Worm (Caenorhabditis elegans) whole organism, young adult: ENCODE results near the gene T22C8.6.

Experiments used
- B0261.1 ChIP-seq: sonication (generic microtip); optimal IDR thresholded peaks from 2 replicates; lab custom pipeline; 2016; ENCODE audit warnings: mild to moderate bottlenecking, missing genetic modification characterization, moderate library complexity, missing compliant biosample characterization
- F22D6.2 ChIP-seq: sonication (generic microtip); optimal IDR thresholded peaks from 2 replicates; lab custom pipeline; 2016; ENCODE audit warnings: mild to moderate bottlenecking, missing genetic modification characterization, missing compliant biosample characterization
- F23B12.7 ChIP-seq: sonication (generic microtip); optimal IDR thresholded peaks from 2 replicates; lab custom pipeline; 2017; ENCODE audit warnings: missing genetic modification characterization, mild to moderate bottlenecking, missing compliant biosample characterization, antibody characterized with exemption, moderate library complexity; ENCODE audit not compliant: insufficient read depth
- F33H1.4 ChIP-seq: fragments of 200-800 bp; sonication (Bioruptor generic); IDR thresholded peaks from 2 replicates; pipeline ENCODE4 v1.3.6; 2022; ENCODE audit warnings: missing genetic modification reagents, missing genetic modification characterization, missing compliant biosample characterization
- T07F8.4 ChIP-seq: sonication (generic microtip); optimal IDR thresholded peaks from 2 replicates; lab custom pipeline; 2016; ENCODE audit warnings: mild to moderate bottlenecking, missing genetic modification characterization, moderate library complexity, missing compliant biosample characterization
- T26A5.8 ChIP-seq: sonication (generic microtip); optimal IDR thresholded peaks from 2 replicates; lab custom pipeline; 2016; ENCODE audit warnings: missing genetic modification characterization, missing compliant biosample characterization
- Y95B8A.8 ChIP-seq: fragments of 200-800 bp; sonication (Bioruptor generic); IDR thresholded peaks from 2 replicates; pipeline ENCODE4 v1.3.6; 2022; ENCODE audit warnings: missing genetic modification reagents, missing genetic modification characterization, missing compliant biosample characterization
- akir-1 ChIP-seq: fragments of 200-800 bp; sonication (Bioruptor generic); optimal IDR thresholded peaks from 2 replicates; lab custom pipeline; 2018; ENCODE audit warnings: mild to moderate bottlenecking, missing genetic modification characterization, moderate library complexity, missing compliant biosample characterization
- aptf-3 ChIP-seq: fragments of 200-800 bp; sonication (Bioruptor generic); IDR thresholded peaks from 2 replicates; pipeline ENCODE4 v1.3.6; 2022; ENCODE audit warnings: missing genetic modification characterization, missing compliant biosample characterization
- attf-5 ChIP-seq: fragments of 200-800 bp; sonication (Bioruptor generic); optimal IDR thresholded peaks from 2 replicates; lab custom pipeline; 2018; ENCODE audit warnings: mild to moderate bottlenecking, missing genetic modification characterization, missing compliant biosample characterization
- cebp-1 ChIP-seq, 2 experiments: fragments of 200-800 bp in 1 of 2; sonication (Bioruptor generic) in 1 of 2; sonication (generic microtip) in 1 of 2; IDR thresholded peaks in 1 of 2; optimal IDR thresholded peaks in 1 of 2; 2 replicates each; pipeline versions ENCODE4 v1.3.6 to Lab custom; 2017 to 2022; ENCODE audit warnings: missing compliant biosample characterization in 2 of 2, missing genetic modification characterization in 2 of 2, mild to moderate bottlenecking in 1 of 2, missing genetic modification reagents in 1 of 2, moderate library complexity in 1 of 2
- ceh-27 ChIP-seq: fragments of 200-800 bp; sonication (Bioruptor generic); optimal IDR thresholded peaks from 2 replicates; lab custom pipeline; 2018; ENCODE audit warnings: mild to moderate bottlenecking, missing genetic modification characterization, moderate library complexity, missing compliant biosample characterization
- ceh-91 ChIP-seq: fragments of 200-800 bp; sonication (Bioruptor generic); IDR thresholded peaks from 2 replicates; pipeline ENCODE4 v1.3.6; 2022; ENCODE audit warnings: missing genetic modification reagents, missing genetic modification characterization, missing compliant biosample characterization
- die-1 ChIP-seq: sonication (generic microtip); optimal IDR thresholded peaks from 2 replicates; lab custom pipeline; 2016; ENCODE audit warnings: missing genotype, mild to moderate bottlenecking, missing genetic modification characterization, missing compliant biosample characterization
- egl-44 ChIP-seq: fragments of 200-800 bp; sonication (Bioruptor generic); IDR thresholded peaks from 2 replicates; pipeline ENCODE4 v1.3.6; 2022; ENCODE audit warnings: missing genetic modification reagents, missing genetic modification characterization, missing compliant biosample characterization
- egrh-3 ChIP-seq: fragments of 200-800 bp; sonication (Bioruptor generic); IDR thresholded peaks from 2 replicates; pipeline ENCODE4 v1.3.6; 2022; ENCODE audit warnings: missing genetic modification reagents, missing genetic modification characterization, missing compliant biosample characterization
- hmg-20 ChIP-seq: fragments of 200-800 bp; sonication (Bioruptor generic); IDR thresholded peaks from 2 replicates; pipeline ENCODE4 v1.3.6; 2022; ENCODE audit warnings: missing genetic modification reagents, missing genetic modification characterization, missing compliant biosample characterization
- lag-1 ChIP-seq: fragments of 200-800 bp; sonication (Bioruptor generic); IDR thresholded peaks from 2 replicates; pipeline ENCODE4 v1.3.6; 2022; ENCODE audit warnings: missing genetic modification reagents, missing genetic modification characterization, missing compliant biosample characterization
- lir-1 ChIP-seq: fragments of 200-800 bp; sonication (Bioruptor generic); conservative IDR thresholded peaks from 2 replicates; pipeline ENCODE4 v1.3.6; 2022; ENCODE audit warnings: missing genetic modification reagents, missing genetic modification characterization, missing compliant biosample characterization
- lsl-1 ChIP-seq: fragments of 200-800 bp; sonication (Bioruptor generic); optimal IDR thresholded peaks from 2 replicates; lab custom pipeline; 2018; ENCODE audit warnings: mild to moderate bottlenecking, missing genetic modification characterization, moderate library complexity, missing compliant biosample characterization
- lsy-27 ChIP-seq: sonication (generic microtip); optimal IDR thresholded peaks from 2 replicates; lab custom pipeline; 2017; ENCODE audit warnings: missing genetic modification characterization, mild to moderate bottlenecking, missing compliant biosample characterization, antibody characterized with exemption, missing genotype, borderline replicate concordance; ENCODE audit not compliant: insufficient read depth
- madf-3 ChIP-seq: fragments of 200-800 bp; sonication (Bioruptor generic); IDR thresholded peaks from 2 replicates; pipeline ENCODE4 v1.3.6; 2022; ENCODE audit warnings: missing genetic modification reagents, missing genetic modification characterization, missing compliant biosample characterization
- madf-8 ChIP-seq: fragments of 200-800 bp; sonication (Bioruptor generic); conservative IDR thresholded peaks from 2 replicates; pipeline ENCODE4 v1.3.6; 2022; ENCODE audit warnings: missing genetic modification reagents, missing genetic modification characterization, missing compliant biosample characterization
- mel-28 ChIP-seq: sonication (generic microtip); optimal IDR thresholded peaks from 2 replicates; lab custom pipeline; 2016; ENCODE audit warnings: borderline replicate concordance, mild to moderate bottlenecking, missing genetic modification characterization, missing compliant biosample characterization
- mxl-1 ChIP-seq: sonication (generic microtip); optimal IDR thresholded peaks from 2 replicates; lab custom pipeline; 2016; ENCODE audit warnings: missing genetic modification characterization, missing compliant biosample characterization
- nfyb-1 ChIP-seq: fragments of 200-800 bp; sonication (Bioruptor generic); IDR thresholded peaks from 2 replicates; pipeline ENCODE4 v1.3.6; 2022; ENCODE audit warnings: missing genetic modification reagents, missing genetic modification characterization, missing compliant biosample characterization
- nhr-120 ChIP-seq: fragments of 200-800 bp; sonication (Bioruptor generic); IDR thresholded peaks from 2 replicates; pipeline ENCODE4 v1.3.6; 2022; ENCODE audit warnings: missing genetic modification characterization, missing compliant biosample characterization
- nhr-90 ChIP-seq: sonication (generic microtip); optimal IDR thresholded peaks from 2 replicates; lab custom pipeline; 2016; ENCODE audit warnings: missing genotype, mild to moderate bottlenecking, missing genetic modification characterization, missing compliant biosample characterization
- pbrm-1 ChIP-seq: fragments of 200-800 bp; sonication (Bioruptor generic); IDR thresholded peaks from 2 replicates; pipeline ENCODE4 v1.3.6; 2022; ENCODE audit warnings: missing genetic modification reagents, missing genetic modification characterization, missing compliant biosample characterization
- pha-4 ChIP-seq: fragments of 150-350 bp; sonication (generic microtip); optimal IDR thresholded peaks from 2 replicates; lab custom pipeline; 2014; ENCODE audit warnings: missing biosample characterization, missing genetic modification reagents, missing genetic modification characterization
- sdz-38 ChIP-seq: sonication (generic microtip); optimal IDR thresholded peaks from 2 replicates; lab custom pipeline; 2016; ENCODE audit warnings: missing genotype, missing genetic modification characterization, missing compliant biosample characterization
- snpc-1.3 ChIP-seq: sonication (generic microtip); optimal IDR thresholded peaks from 2 replicates; lab custom pipeline; 2017; ENCODE audit warnings: missing genetic modification characterization, mild to moderate bottlenecking, missing compliant biosample characterization, antibody characterized with exemption, moderate library complexity, missing genotype, missing genetic modification reagents; ENCODE audit not compliant: insufficient read depth
- snpc-4 ChIP-seq, 5 experiments: fragments of 150-350 bp in 1 of 5; sonication (generic microtip) in 4 of 5; optimal IDR thresholded peaks; 2 replicates each; lab custom pipeline; 2014 to 2018; ENCODE audit warnings: missing genetic modification characterization in 5 of 5, missing biosample characterization in 3 of 5, antibody characterized with exemption in 2 of 5, mild to moderate bottlenecking in 2 of 5, missing compliant biosample characterization in 2 of 5, missing genotype in 2 of 5, moderate library complexity in 2 of 5, missing genetic modification reagents in 1 of 5
- somi-1 ChIP-seq: fragments of 200-800 bp; sonication (Bioruptor generic); optimal IDR thresholded peaks from 2 replicates; lab custom pipeline; 2018; ENCODE audit warnings: mild to moderate bottlenecking, missing genetic modification characterization, missing compliant biosample characterization
- sptf-2 ChIP-seq: fragments of 200-800 bp; sonication (Bioruptor generic); optimal IDR thresholded peaks from 2 replicates; lab custom pipeline; 2018; ENCODE audit warnings: mild to moderate bottlenecking, missing genetic modification characterization, missing compliant biosample characterization
- tbp1 ChIP-seq: fragments of 200-800 bp; sonication (Bioruptor generic); optimal IDR thresholded peaks from 2 replicates; lab custom pipeline; 2018; ENCODE audit warnings: mild to moderate bottlenecking, missing genetic modification characterization, missing compliant biosample characterization
- xnd-1 ChIP-seq: sonication (generic microtip); optimal IDR thresholded peaks from 2 replicates; lab custom pipeline; 2016; ENCODE audit warnings: missing genotype, missing genetic modification reagents, missing genetic modification characterization, missing compliant biosample characterization
- zfh-2 ChIP-seq: fragments of 200-800 bp; sonication (Bioruptor generic); conservative IDR thresholded peaks from 2 replicates; pipeline ENCODE4 v1.3.6; 2022; ENCODE audit warnings: missing genetic modification reagents, missing genetic modification characterization, missing compliant biosample characterization
- ztf-26 ChIP-seq: sonication (generic microtip); optimal IDR thresholded peaks from 2 replicates; lab custom pipeline; 2017; ENCODE audit warnings: missing genetic modification characterization, missing compliant biosample characterization
- ztf-28 ChIP-seq: fragments of 200-800 bp; sonication (Bioruptor generic); IDR thresholded peaks from 2 replicates; pipeline ENCODE4 v1.3.6; 2022; ENCODE audit warnings: missing genetic modification reagents, missing genetic modification characterization, missing compliant biosample characterization
- ztf-3 ChIP-seq: fragments of 200-800 bp; sonication (Bioruptor generic); optimal IDR thresholded peaks from 2 replicates; lab custom pipeline; 2018; ENCODE audit warnings: mild to moderate bottlenecking, missing genetic modification characterization, missing compliant biosample characterization

Gene T22C8.6

DNA sequence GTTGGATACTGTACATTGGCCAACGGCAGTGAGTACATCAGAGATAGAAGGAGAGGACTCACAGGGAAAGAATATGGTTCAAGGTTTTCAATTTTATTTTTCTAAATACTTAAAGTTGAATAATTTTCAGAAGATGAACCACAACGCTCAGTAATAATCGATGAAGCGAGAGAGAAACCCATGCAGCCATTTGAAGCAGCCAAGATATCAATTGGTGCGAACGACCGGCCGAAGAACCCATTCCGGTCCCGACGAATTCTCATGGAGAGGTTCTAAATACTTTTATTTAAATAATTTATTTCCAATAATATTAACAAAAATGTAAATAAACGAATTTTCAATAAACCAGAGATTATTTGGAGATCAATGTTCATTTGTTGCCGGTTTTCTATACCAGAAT lies 29.9 kb downstream of the T22C8.6 start, which contains the start of gene pigg-1:
Gene pigg-1 (minus strand): TSS at position 101 of the 400 bp plus-strand sequence.
- TF ChIP-seq hmg-20 (GFP tag; lab: Robert Waterston, UW) (no peak), mxl-1 (no peak), B0261.1 (tag; lab: Kevin White, UChicago) (no peak), sptf-2 (GFP tag; lab: Kevin White, UChicago) (no peak), aptf-3 (GFP tag; lab: Robert Waterston, UW) (no peak), xnd-1 (tag; lab: Kevin White, UChicago) (no peak), lir-1 (GFP tag; lab: Robert Waterston, UW) (no peak), mel-28 (no peak), tbp1 (no peak), Y95B8A.8 (GFP tag; lab: Robert Waterston, UW) (no peak)

DNA sequence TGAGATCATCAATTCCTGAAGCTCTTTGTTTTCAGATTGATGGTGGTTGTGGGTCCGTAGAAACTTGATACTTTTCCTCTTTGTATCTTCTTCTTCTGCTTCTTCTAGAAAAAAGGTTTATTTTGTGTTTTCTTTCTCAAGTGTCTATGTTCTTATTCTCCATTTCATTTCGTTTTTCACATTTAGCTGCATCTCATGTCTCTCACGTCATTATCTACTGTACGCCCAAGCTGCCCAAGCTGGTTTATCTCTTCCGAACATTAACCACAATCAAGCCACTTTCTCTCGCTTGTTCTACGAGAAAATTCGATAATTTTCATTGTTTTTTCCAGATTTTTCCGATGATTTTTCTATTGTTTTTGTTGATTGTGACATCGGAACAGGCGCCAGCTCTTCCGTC lies 30.9 kb downstream of the T22C8.6 start, which contains the start of gene F28C6.5:
Gene F28C6.5 (plus strand): TSS at position 301 of the 400 bp plus-strand sequence.
- no peak for TF ChIP-seq egrh-3
- no peak for TF ChIP-seq ceh-91
- TF ChIP-seq T07F8.4 (tag; lab: Kevin White, UChicago) = no peak
- no peak for TF ChIP-seq sptf-2 (GFP tag; lab: Kevin White, UChicago)
- no peak for TF ChIP-seq attf-5
- TF ChIP-seq somi-1 (GFP tag; lab: Kevin White, UChicago) = no peak
- no peak for TF ChIP-seq pha-4 (tag; lab: Kevin White, UChicago)
- no peak for TF ChIP-seq ceh-27
- TF ChIP-seq pbrm-1 (GFP tag; lab: Robert Waterston, UW) = no peak
- no peak for TF ChIP-seq zfh-2 (GFP tag; lab: Robert Waterston, UW)
- no peak for TF ChIP-seq nhr-120
- TF ChIP-seq F23B12.7 (tag; lab: Kevin White, UChicago) = no peak
- no peak for TF ChIP-seq egl-44 (GFP tag; lab: Robert Waterston, UW)
- TF ChIP-seq sdz-38 (tag; lab: Kevin White, UChicago) = no peak
- no peak for TF ChIP-seq cebp-1 (GFP tag; IDR thresholded peaks at IDR 0.05; lab: Robert Waterston, UW)
- TF ChIP-seq cebp-1 (tag; optimal IDR thresholded peaks at IDR 0.05; lab: Kevin White, UChicago) = no peak
- TF ChIP-seq madf-3 (GFP tag; lab: Robert Waterston, UW) = no peak
- TF ChIP-seq tbp1 = no peak

DNA sequence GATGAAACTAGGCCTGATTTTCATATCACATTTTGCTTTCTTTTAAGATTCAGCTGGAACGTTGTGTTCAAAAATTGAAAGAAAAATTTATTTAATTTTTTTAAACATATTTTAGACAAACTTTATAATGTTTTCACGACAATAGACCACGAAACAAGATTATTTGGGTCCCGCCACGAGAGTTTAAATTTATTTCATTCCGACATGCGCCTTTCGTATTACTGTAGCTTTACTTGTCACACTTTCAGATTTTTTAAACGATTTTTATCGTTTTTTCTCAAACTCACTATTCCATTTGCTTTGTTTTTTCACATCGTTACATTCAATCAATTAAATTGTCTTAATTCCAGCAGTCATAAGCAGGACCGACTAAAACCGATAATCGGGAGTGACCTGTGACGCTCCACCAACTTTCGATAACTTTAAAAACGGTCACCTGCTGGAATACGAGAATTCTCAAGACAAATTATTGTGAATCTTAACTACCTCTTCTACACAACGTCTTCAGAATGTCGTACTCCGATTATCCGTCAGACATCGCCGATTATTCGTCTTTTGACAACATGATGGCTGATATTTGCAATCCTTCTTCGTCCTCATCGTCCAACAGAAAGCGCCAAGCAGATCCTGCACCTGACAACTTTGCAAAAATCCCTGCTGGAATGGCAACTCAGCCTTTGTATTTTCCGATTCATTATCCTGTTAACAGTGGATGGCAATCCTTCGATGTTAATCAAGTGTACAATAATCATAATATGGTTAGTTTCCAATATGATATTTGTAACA lies 36.0 kb downstream of the T22C8.6 start, which contains the start of gene aptf-3:
Gene aptf-3 (plus strand): TSS at position 351 of the 786 bp plus-strand sequence.
- TF ChIP-seq lsl-1 (GFP tag; lab: Kevin White, UChicago) = peak; percentile 71
- no peak for TF ChIP-seq die-1 (tag; lab: Kevin White, UChicago)
- no peak for TF ChIP-seq ztf-3 (GFP tag; lab: Kevin White, UChicago)
- TF ChIP-seq ceh-27 = no peak
- no peak for TF ChIP-seq Y95B8A.8 (GFP tag; lab: Robert Waterston, UW)
- no peak for TF ChIP-seq B0261.1 (tag; lab: Kevin White, UChicago)
- peak; percentile 69 for TF ChIP-seq F33H1.4 (GFP tag; lab: Robert Waterston, UW)
- no peak for TF ChIP-seq F22D6.2 (tag; lab: Kevin White, UChicago)
- TF ChIP-seq ztf-26 = no peak

DNA sequence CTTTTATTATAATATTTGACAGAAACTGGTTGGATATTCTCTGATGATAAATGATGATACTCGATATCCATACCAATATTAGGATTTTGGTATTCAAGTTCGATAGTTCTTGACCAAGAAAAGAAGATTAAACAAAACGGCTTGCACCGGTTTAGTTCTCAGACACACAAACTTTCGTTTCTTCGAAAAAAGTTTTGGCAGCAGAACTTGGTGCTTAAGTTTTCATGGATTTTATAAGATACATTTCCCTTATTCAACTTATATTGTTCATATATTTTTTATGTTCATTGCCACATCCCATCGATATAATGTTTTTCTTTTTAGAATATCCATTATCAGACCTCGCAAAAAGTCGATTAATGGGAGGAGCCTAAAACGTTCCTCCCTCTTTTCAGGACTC lies 39.4 kb downstream of the T22C8.6 start, which contains the start of gene aptf-4:
Gene aptf-4 (plus strand): TSS at position 301 of the 400 bp plus-strand sequence.
- TF ChIP-seq nfyb-1 (no peak), ztf-3 (GFP tag; lab: Kevin White, UChicago) (no peak), ztf-28 (no peak), akir-1 (no peak), tbp1 (no peak), ceh-27 (no peak), T26A5.8 (tag; lab: Kevin White, UChicago) (no peak), snpc-1.3 (tag; lab: Kevin White, UChicago) (no peak), lsy-27 (tag; lab: Kevin White, UChicago) (no peak), snpc-4 (GFP tag; optimal IDR thresholded peaks at IDR 0.05; lab: Kevin White, UChicago) (no peak), snpc-4 (tag; optimal IDR thresholded peaks at IDR 0.05; lab: Kevin White, UChicago) (no peak), nhr-90 (tag; lab: Kevin White, UChicago) (no peak), pbrm-1 (GFP tag; lab: Robert Waterston, UW) (no peak), lag-1 (GFP tag; lab: Robert Waterston, UW) (no peak), madf-8 (GFP tag; lab: Robert Waterston, UW) (no peak)
